Worm (Caenorhabditis elegans) whole organism, L4/young adult: ENCODE measurements around the gene Y37E11B.7.

Source experiments
- W03F9.2 ChIP-seq: fragments of 150-350 bp; optimal IDR thresholded peaks from 2 replicates; lab custom pipeline; 2014; ENCODE audit warnings: missing biosample characterization, missing genetic modification characterization
- dao-5 ChIP-seq: sonication (generic microtip); optimal IDR thresholded peaks from 2 replicates; lab custom pipeline; 2016; ENCODE audit warnings: missing genotype, missing genetic modification characterization, moderate library complexity, missing compliant biosample characterization
- him-1 ChIP-seq: sonication (generic microtip); optimal IDR thresholded peaks from 2 replicates; lab custom pipeline; 2016; ENCODE audit warnings: missing genotype, missing genetic modification reagents, missing genetic modification characterization, missing compliant biosample characterization

The Y37E11B.7 gene

DNA sequence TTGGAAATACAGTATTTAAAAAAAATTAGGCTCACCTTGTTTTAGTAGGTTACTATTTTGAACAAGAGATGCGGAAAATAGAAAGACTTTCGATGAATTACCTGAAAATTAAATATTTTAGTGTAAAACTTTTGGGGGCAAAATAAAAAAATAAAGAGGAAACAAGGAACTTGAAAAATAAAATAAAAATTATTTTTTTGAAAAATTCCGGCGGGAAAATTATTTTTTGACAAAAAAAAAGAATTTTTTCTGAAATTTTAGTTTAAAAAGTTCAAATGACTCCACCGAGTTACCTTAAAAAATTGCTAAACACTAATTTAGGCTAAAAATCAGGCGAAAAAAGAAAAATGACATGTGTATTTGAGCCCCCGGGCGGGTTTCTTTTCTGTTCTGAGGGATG lies 24.6 kb upstream of the Y37E11B.7 start, which contains the start of the genes cha-1 and unc-17:
cha-1 (minus strand) TSS at position 101 of the 400 bp plus-strand sequence.
unc-17 (minus strand) TSS at position 103 of the 400 bp plus-strand sequence.
- no peak for TF ChIP-seq him-1 (tag; lab: Kevin White, UChicago)
- TF ChIP-seq dao-5 (tag; lab: Kevin White, UChicago), result no peak
- TF ChIP-seq W03F9.2 (tag; lab: Kevin White, UChicago), result no peak

- TF ChIP-seq W03F9.2 (tag; lab: Kevin White, UChicago), result no peak
- TF ChIP-seq dao-5 (tag; lab: Kevin White, UChicago), result no peak
- TF ChIP-seq him-1 (tag; lab: Kevin White, UChicago), result no peak
These were observed 21.9 kb upstream of the Y37E11B.7 start for ce11 chrIV:3621805-3622355.

DNA sequence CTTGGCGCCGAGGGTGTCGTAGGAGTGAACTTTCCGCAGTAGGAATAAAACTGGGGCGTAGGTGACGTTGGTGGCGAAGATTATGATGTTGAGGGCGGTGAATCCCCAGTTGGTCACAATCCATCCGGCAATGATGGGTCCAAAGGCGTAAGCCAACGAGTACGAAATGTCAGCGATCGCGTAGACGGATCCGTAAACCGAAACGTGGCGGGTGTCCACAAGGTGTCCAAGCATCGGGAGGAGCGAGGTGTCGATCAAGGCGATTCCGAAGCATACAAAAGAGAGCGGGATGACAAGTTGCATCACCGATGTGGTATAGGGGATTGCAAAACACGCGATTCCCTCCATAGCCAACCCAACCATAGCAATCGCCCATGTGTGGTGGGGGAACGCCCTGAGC lies 18.8 kb upstream of the Y37E11B.7 start:
- TF ChIP-seq him-1 (tag; lab: Kevin White, UChicago) (no peak), W03F9.2 (tag; lab: Kevin White, UChicago) (no peak), dao-5 (tag; lab: Kevin White, UChicago) (no peak)

ce11 chrIV:3613022-3613605 lies 13.2 kb upstream of the Y37E11B.7 start, which contains the start of gene ltah-1.2:
ltah-1.2 (minus strand) TSS chrIV:3613072.
- TF ChIP-seq W03F9.2 (tag; lab: Kevin White, UChicago) (no peak), dao-5 (tag; lab: Kevin White, UChicago) (no peak), him-1 (tag; lab: Kevin White, UChicago) (no peak)

- TF ChIP-seq dao-5 (tag; lab: Kevin White, UChicago) (no peak), him-1 (tag; lab: Kevin White, UChicago) (no peak), W03F9.2 (tag; lab: Kevin White, UChicago) (no peak)
These were observed 11.9 kb upstream of the Y37E11B.7 start for ce11 chrIV:3611845-3612244.

- TF ChIP-seq him-1 (tag; lab: Kevin White, UChicago) (no peak), W03F9.2 (tag; lab: Kevin White, UChicago) (no peak), dao-5 (tag; lab: Kevin White, UChicago) (no peak)
These were observed 11.0 kb upstream of the Y37E11B.7 start for ce11 chrIV:3610987-3611386.

DNA sequence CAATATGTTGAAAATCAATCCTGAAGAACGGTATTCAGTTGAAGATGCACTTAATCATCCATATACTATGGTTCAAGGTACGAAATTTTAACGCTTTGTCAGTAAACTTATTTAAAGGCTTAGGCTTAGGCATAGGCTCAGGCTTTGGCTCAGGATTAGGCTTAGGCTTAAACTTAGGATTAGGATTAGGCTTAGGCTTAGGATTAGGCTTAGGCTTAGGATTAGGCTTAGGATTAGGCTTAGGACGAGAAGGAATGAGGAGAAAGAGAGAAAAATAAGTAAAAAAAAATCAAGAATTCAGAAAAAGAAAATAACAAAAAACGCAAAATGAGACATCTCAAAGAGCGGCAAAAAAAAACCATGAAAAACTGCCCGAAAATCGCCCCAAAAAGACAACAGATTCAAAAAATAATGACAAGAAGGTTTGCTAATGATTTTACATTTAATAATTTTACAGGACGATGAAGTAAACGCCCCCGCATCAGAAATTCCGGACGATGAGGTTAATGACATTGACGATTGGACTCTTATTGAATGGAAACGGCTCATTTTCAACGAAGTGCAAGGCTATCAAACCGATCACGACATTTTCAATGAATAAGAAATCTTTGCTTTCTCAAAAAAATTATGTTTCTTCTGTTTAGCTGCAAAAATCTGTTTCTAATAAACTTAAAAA lies 8.7 kb upstream of the Y37E11B.7 start:
- no peak for TF ChIP-seq dao-5 (tag; lab: Kevin White, UChicago)
- TF ChIP-seq W03F9.2 (tag; lab: Kevin White, UChicago), result no peak
- no peak for TF ChIP-seq him-1 (tag; lab: Kevin White, UChicago)

- no peak for TF ChIP-seq him-1 (tag; lab: Kevin White, UChicago)
- TF ChIP-seq W03F9.2 (tag; lab: Kevin White, UChicago), result no peak
- no peak for TF ChIP-seq dao-5 (tag; lab: Kevin White, UChicago)
These were observed 6.4 kb upstream of the Y37E11B.7 start, which contains the start of the genes Y37E11B.10 and kgb-2 for ce11 chrIV:3606285-3606834. Y37E11B.10 (minus strand) TSS chrIV:3606466. kgb-2 (plus strand) TSS chrIV:3606784.

DNA sequence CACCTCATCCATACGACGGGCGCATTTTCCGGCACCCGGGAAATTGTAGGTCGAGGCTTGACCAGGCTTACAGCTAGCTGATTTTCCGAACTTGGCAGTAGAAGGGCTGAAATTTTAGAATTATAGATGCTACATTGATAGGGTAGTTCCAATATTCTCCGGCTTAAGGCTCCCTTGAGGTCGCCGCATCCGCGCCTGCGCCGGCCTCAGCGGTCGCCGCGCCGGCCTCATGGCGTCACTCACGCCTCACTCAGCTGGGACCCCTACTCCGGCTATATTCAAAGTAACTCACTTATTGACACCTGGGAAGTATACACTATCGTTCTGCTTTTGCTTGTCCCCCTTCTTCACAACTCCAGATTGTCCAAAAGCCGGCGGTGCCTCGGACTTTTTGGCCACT lies 4.1 kb upstream of the Y37E11B.7 start:
- no peak for TF ChIP-seq W03F9.2 (tag; lab: Kevin White, UChicago)
- no peak for TF ChIP-seq him-1 (tag; lab: Kevin White, UChicago)

DNA sequence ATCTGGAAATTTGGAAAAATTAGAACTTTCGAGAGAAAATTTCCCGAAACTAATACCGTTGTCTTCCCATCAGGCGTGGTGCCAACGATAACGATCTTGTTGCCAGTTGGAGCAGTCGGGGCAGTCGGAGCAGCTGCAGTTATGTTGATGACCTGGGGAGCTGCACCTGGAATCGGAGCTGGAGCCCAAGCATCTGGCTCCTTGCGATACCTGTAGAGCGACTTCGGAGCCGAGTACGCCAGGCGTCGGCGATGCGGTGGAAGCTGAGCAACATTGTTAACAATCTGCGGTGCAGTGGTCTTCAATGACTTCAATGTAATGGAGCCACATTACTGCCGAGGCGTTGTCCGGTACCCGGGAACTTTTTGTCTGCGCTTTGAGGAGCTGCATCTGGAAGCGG lies 1.9 kb upstream of the Y37E11B.7 start:
- TF ChIP-seq him-1 (tag; lab: Kevin White, UChicago) (no peak), dao-5 (tag; lab: Kevin White, UChicago) (no peak), W03F9.2 (tag; lab: Kevin White, UChicago) (no peak)

DNA sequence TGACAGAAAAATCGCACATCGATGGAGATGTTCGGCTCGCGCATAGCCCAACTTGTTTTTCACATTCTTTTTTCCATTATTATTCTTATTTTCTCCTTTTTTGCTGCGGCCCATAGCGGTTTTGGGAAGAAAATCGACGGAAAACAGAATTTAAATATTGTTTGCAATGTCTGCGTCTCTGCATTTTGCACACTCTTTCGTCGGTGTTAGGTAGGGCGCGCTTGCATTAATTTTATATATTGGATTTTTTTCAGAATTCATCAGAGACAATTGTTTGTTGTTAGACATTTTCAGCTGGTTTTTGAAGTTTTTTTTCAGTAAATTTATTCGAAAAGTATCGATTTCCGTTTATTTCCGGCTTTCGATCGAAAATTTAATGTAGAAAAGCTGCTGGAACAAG lies 838 bp downstream of the Y37E11B.7 start, which contains the start of gene Y37E11B.6:
Y37E11B.6 (minus strand) TSS at position 181 of the 400 bp plus-strand sequence.
- TF ChIP-seq W03F9.2 (tag; lab: Kevin White, UChicago) (no peak), him-1 (tag; lab: Kevin White, UChicago) (no peak), dao-5 (tag; lab: Kevin White, UChicago) (no peak)

- no peak for TF ChIP-seq W03F9.2 (tag; lab: Kevin White, UChicago)
- TF ChIP-seq dao-5 (tag; lab: Kevin White, UChicago), result no peak
- TF ChIP-seq him-1 (tag; lab: Kevin White, UChicago), result no peak
These were observed 1.5 kb downstream of the Y37E11B.7 start, which contains the start of gene Y37E11B.5 for ce11 chrIV:3598452-3598851. Y37E11B.5 (minus strand) TSS chrIV:3598552.

DNA sequence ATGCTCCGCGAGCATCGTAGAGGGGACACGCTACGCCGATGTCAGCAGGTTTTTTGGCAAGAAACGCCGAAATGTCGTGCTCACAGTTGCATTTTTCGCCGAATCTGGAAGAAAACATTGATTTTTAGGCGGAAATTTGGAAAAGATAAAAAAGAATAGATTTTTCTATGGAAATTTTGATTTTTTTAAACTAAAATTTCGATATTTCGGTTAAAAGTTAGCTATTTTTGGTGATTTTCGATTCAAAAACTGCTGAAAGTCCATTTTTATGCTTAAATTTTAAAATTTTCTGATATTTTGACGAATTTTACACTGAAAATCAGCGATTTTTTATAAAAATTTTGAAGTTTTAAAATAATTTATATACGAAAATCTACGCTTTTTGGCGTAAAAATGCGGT lies 2.6 kb downstream of the Y37E11B.7 start:
- TF ChIP-seq dao-5 (tag; lab: Kevin White, UChicago) (no peak), W03F9.2 (tag; lab: Kevin White, UChicago) (no peak), him-1 (tag; lab: Kevin White, UChicago) (no peak)
